Worm (Caenorhabditis elegans): Measurements from ENCODE around the gene nsy-1.

nsy-1 gene

ce11 chrII:5048185-5048795 lies 25.7 kb downstream of the nsy-1 start (continued):
- TF ChIP-seq ceh-8 (GFP tag; optimal IDR thresholded peaks at IDR 0.05) (no peak), ceh-88 (GFP tag; IDR thresholded peaks at IDR 0.05) (no peak), nhr-90 (tag; optimal IDR thresholded peaks at IDR 0.05; ENCODE audit: poor library complexity) (no peak), nhr-85 (tag) (peak; percentile 71), lir-3 (tag; optimal IDR thresholded peaks at IDR 0.05; ENCODE audit: poor library complexity) (peak; percentile 5), unc-130 (tag; optimal IDR thresholded peaks at IDR 0.05) (no peak), nhr-77 (tag; optimal IDR thresholded peaks at IDR 0.05) (no peak), ceh-63 (GFP tag; optimal IDR thresholded peaks at IDR 0.05) (no peak), nhr-47 (tag; optimal IDR thresholded peaks at IDR 0.05) (no peak), ama-1 (optimal IDR thresholded peaks at IDR 0.05) (no peak), unc-30 (tag; optimal IDR thresholded peaks at IDR 0.05) (no peak), blmp-1 (tag; optimal IDR thresholded peaks at IDR 0.05) (peak; percentile 12)

ce11 chrII:5049249-5049648 lies 26.7 kb downstream of the nsy-1 start:
- TF ChIP-seq C04F5.9 (tag; optimal IDR thresholded peaks at IDR 0.05) (no peak), C16A3.4 (tag; optimal IDR thresholded peaks at IDR 0.05) (no peak), nhr-85 (tag) (peak; percentile 77), tlp-1 (tag; optimal IDR thresholded peaks at IDR 0.05) (no peak), blmp-1 (tag; optimal IDR thresholded peaks at IDR 0.05) (peak; percentile 42), hlh-17 (GFP tag; optimal IDR thresholded peaks at IDR 0.05; ENCODE audit: borderline replicate concordance) (no peak), aly-2 (tag; optimal IDR thresholded peaks at IDR 0.05) (no peak), swsn-7 (tag; optimal IDR thresholded peaks at IDR 0.05) (no peak), tbx-2 (tag; optimal IDR thresholded peaks at IDR 0.05) (peak; percentile 34), ama-1 (optimal IDR thresholded peaks at IDR 0.05) (no peak), F16B12.6 (tag; optimal IDR thresholded peaks at IDR 0.05) (no peak), alr-1 (tag; optimal IDR thresholded peaks at IDR 0.05; ENCODE audit: borderline replicate concordance) (no peak), aha-1 (tag; optimal IDR thresholded peaks at IDR 0.05) (no peak), elt-2 (tag; optimal IDR thresholded peaks at IDR 0.05) (no peak), fkh-10 (GFP tag; optimal IDR thresholded peaks at IDR 0.05) (no peak), mdl-1 (tag; optimal IDR thresholded peaks at IDR 0.05) (no peak), pax-3 (tag; optimal IDR thresholded peaks at IDR 0.05) (no peak), irx-1 (tag; optimal IDR thresholded peaks at IDR 0.05) (no peak), ztf-4 (tag; optimal IDR thresholded peaks at IDR 0.05) (no peak), unc-30 (tag; optimal IDR thresholded peaks at IDR 0.05) (no peak), grh-1 (GFP tag; IDR thresholded peaks at IDR 0.05) (peak; percentile 48), ceh-8 (GFP tag; optimal IDR thresholded peaks at IDR 0.05) (no peak), mef-2 (tag; optimal IDR thresholded peaks at IDR 0.05) (no peak), ceh-90 (tag; optimal IDR thresholded peaks at IDR 0.05) (no peak), rnt-1 (tag; optimal IDR thresholded peaks at IDR 0.05) (no peak), nhr-47 (tag; optimal IDR thresholded peaks at IDR 0.05) (no peak), pqm-1 (tag; optimal IDR thresholded peaks at IDR 0.05) (no peak), elt-3 (tag; optimal IDR thresholded peaks at IDR 0.05) (no peak), egl-27 (tag; optimal IDR thresholded peaks at IDR 0.05) (no peak), ceh-88 (GFP tag; IDR thresholded peaks at IDR 0.05) (no peak), lsy-2 (tag; optimal IDR thresholded peaks at IDR 0.05) (peak in 1 of 2 experiments; percentile 15), nhr-237 (tag; optimal IDR thresholded peaks at IDR 0.05) (no peak), C34B4.2 (tag; optimal IDR thresholded peaks at IDR 0.05) (no peak), hpl-2 (GFP tag; optimal IDR thresholded peaks at IDR 0.05) (no peak), sox-4 (tag; optimal IDR thresholded peaks at IDR 0.05) (no peak), nhr-19 (GFP tag; conservative IDR thresholded peaks at IDR 0.05) (no peak), xbp-1 (tag; optimal IDR thresholded peaks at IDR 0.05) (no peak), efl-1 (optimal IDR thresholded peaks at IDR 0.05) (no peak), efl-1 (GFP tag; optimal IDR thresholded peaks at IDR 0.05 in 1 of 2) (no peak), pag-3 (tag; optimal IDR thresholded peaks at IDR 0.05; ENCODE audit: borderline replicate concordance, insufficient read depth) (no peak), snpc-4 (tag; optimal IDR thresholded peaks at IDR 0.05) (no peak), ces-1 (GFP tag; optimal IDR thresholded peaks at IDR 0.05) (no peak), lin-13 (GFP tag; optimal IDR thresholded peaks at IDR 0.05) (no peak), mab-9 (GFP tag; IDR thresholded peaks at IDR 0.05) (no peak), dpl-1 (GFP tag; optimal IDR thresholded peaks at IDR 0.05) (no peak), hlh-4 (tag; optimal IDR thresholded peaks at IDR 0.05) (no peak)
